Fruit fly (Drosophila melanogaster) whole organism, embryonic: ENCODE data around the gene Cat.

Experiments used
- ATbp ChIP-seq: fragments of 200-800 bp; sonication (Bioruptor generic); optimal IDR thresholded peaks from 2 replicates; lab custom pipeline; 2017; ENCODE audit warnings: missing biosample characterization, mild to moderate bottlenecking, missing genetic modification characterization, missing genetic modification reagents
- Abd-B ChIP-seq: fragments of 200-800 bp; sonication (Bioruptor generic); optimal IDR thresholded peaks from 2 replicates; lab custom pipeline; 2018; ENCODE audit warnings: missing biosample characterization, mild to moderate bottlenecking, missing genetic modification characterization, moderate library complexity
- CG10431 ChIP-seq: fragments of 200-800 bp; sonication (Bioruptor generic); optimal IDR thresholded peaks from 3 replicates; lab custom pipeline; 2018; ENCODE audit warnings: missing biosample characterization, mild to moderate bottlenecking, missing genetic modification characterization
- CG10959 ChIP-seq: fragments of 200-800 bp; sonication (Bioruptor generic); IDR thresholded peaks from 2 replicates; pipeline ENCODE4 v1.3.6; 2022; ENCODE audit warnings: missing biosample characterization, missing genetic modification characterization
- CG11085 ChIP-seq: fragments of 200-800 bp; sonication (Bioruptor generic); IDR thresholded peaks from 2 replicates; pipeline ENCODE4 v1.3.6; 2022; ENCODE audit warnings: missing biosample characterization, missing genetic modification characterization
- CG12071 ChIP-seq: fragments of 200-800 bp; sonication (Bioruptor generic); optimal IDR thresholded peaks from 3 replicates; lab custom pipeline; 2018; ENCODE audit warnings: missing biosample characterization, mild to moderate bottlenecking, missing genetic modification characterization
- CG12659 ChIP-seq: fragments of 200-800 bp; sonication (Bioruptor generic); optimal IDR thresholded peaks from 3 replicates; lab custom pipeline; 2017; ENCODE audit warnings: mild to moderate bottlenecking, missing biosample characterization, missing genetic modification reagents, missing genetic modification characterization
- CG12769 ChIP-seq: fragments of 200-800 bp; sonication (Bioruptor generic); optimal IDR thresholded peaks from 2 replicates; lab custom pipeline; 2019; ENCODE audit warnings: missing biosample characterization, mild to moderate bottlenecking, missing genetic modification characterization, moderate library complexity
- CG13123 ChIP-seq: fragments of 200-800 bp; sonication (Bioruptor generic); optimal IDR thresholded peaks from 2 replicates; lab custom pipeline; 2016; ENCODE audit warnings: missing biosample characterization, missing genetic modification characterization
- CG1603 ChIP-seq: fragments of 200-800 bp; sonication (Bioruptor generic); optimal IDR thresholded peaks from 2 replicates; lab custom pipeline; 2019; ENCODE audit warnings: missing biosample characterization, mild to moderate bottlenecking, missing genetic modification characterization, moderate library complexity
- CG16813 ChIP-seq: fragments of 200-800 bp; sonication (Bioruptor generic); IDR thresholded peaks from 3 replicates; pipeline ENCODE4 v1.3.6; 2022; ENCODE audit warnings: missing biosample characterization, missing genetic modification characterization; ENCODE audit not compliant: partially characterized antibody
- CG17829 ChIP-seq: fragments of 200-800 bp; optimal IDR thresholded peaks from 2 replicates; lab custom pipeline; 2019; ENCODE audit warnings: missing biosample characterization, mild to moderate bottlenecking, missing genetic modification characterization, moderate library complexity
- CG18011 ChIP-seq: fragments of 200-800 bp; sonication (Bioruptor generic); optimal IDR thresholded peaks from 2 replicates; lab custom pipeline; 2017; ENCODE audit warnings: missing biosample characterization, missing genetic modification characterization, mild to moderate bottlenecking, moderate library complexity, missing genotype
- CG18599 ChIP-seq: fragments of 200-800 bp; sonication (Bioruptor generic); optimal IDR thresholded peaks from 3 replicates; lab custom pipeline; 2017; ENCODE audit warnings: missing biosample characterization, missing genetic modification characterization, mild to moderate bottlenecking, moderate library complexity, missing genetic modification reagents
- CG2875 ChIP-seq: fragments of 200-800 bp; sonication (Bioruptor generic); optimal IDR thresholded peaks from 2 replicates; lab custom pipeline; 2017; ENCODE audit warnings: missing biosample characterization, mild to moderate bottlenecking, missing genetic modification characterization, missing genetic modification reagents
- CG30403 ChIP-seq: fragments of 200-800 bp; sonication (Bioruptor generic); optimal IDR thresholded peaks from 3 replicates; lab custom pipeline; 2016; ENCODE audit warnings: missing biosample characterization, missing genetic modification characterization
- CG4424 ChIP-seq: fragments of 200-800 bp; sonication (Bioruptor generic); optimal IDR thresholded peaks from 3 replicates; lab custom pipeline; 2016; ENCODE audit warnings: missing biosample characterization, missing genetic modification characterization
- CG4617 ChIP-seq: fragments of 200-800 bp; sonication (Bioruptor generic); optimal IDR thresholded peaks from 3 replicates; lab custom pipeline; 2016; ENCODE audit warnings: missing biosample characterization, missing genetic modification characterization, borderline replicate concordance
- CG6791 ChIP-seq: fragments of 200-800 bp; sonication (Bioruptor generic); IDR thresholded peaks from 3 replicates; pipeline ENCODE4 v1.3.6; 2022; ENCODE audit warnings: missing biosample characterization, missing genetic modification characterization; ENCODE audit not compliant: partially characterized antibody
- CG6854 ChIP-seq: fragments of 200-800 bp; sonication (Bioruptor generic); optimal IDR thresholded peaks from 3 replicates; lab custom pipeline; 2017; ENCODE audit warnings: missing biosample characterization, mild to moderate bottlenecking, missing genetic modification characterization
- CG8944 ChIP-seq: fragments of 200-800 bp; sonication (Bioruptor generic); optimal IDR thresholded peaks from 3 replicates; lab custom pipeline; 2016; ENCODE audit warnings: missing biosample characterization, missing genetic modification characterization
- CG9437 ChIP-seq: fragments of 200-800 bp; sonication (Bioruptor generic); optimal IDR thresholded peaks from 2 replicates; lab custom pipeline; 2018; ENCODE audit warnings: missing biosample characterization, mild to moderate bottlenecking, missing genetic modification characterization
- CG9876 ChIP-seq: fragments of 200-800 bp; sonication (Bioruptor generic); optimal IDR thresholded peaks from 2 replicates; lab custom pipeline; 2016; ENCODE audit warnings: missing biosample characterization, missing genetic modification characterization
- CTCF ChIP-seq: fragments of 200-800 bp; sonication (Bioruptor generic); optimal IDR thresholded peaks from 2 replicates; lab custom pipeline; 2017; ENCODE audit warnings: missing biosample characterization, mild to moderate bottlenecking, missing genetic modification characterization, moderate library complexity
- Dad ChIP-seq: fragments of 200-800 bp; sonication (Bioruptor generic); optimal IDR thresholded peaks from 3 replicates; lab custom pipeline; 2016; ENCODE audit warnings: missing biosample characterization, missing genetic modification characterization
- Elba2 ChIP-seq: fragments of 200-800 bp; sonication (Bioruptor generic); optimal IDR thresholded peaks from 3 replicates; lab custom pipeline; 2016; ENCODE audit warnings: missing biosample characterization, missing genetic modification characterization
- Ets65A ChIP-seq: fragments of 200-800 bp; sonication (Bioruptor generic); peaks from one replicate; lab custom pipeline; 2016; ENCODE audit warnings: missing biosample characterization, missing genetic modification characterization
- Fer2 ChIP-seq: fragments of 200-800 bp; sonication (Bioruptor generic); optimal IDR thresholded peaks from 2 replicates; lab custom pipeline; 2018; ENCODE audit warnings: missing biosample characterization, mild to moderate bottlenecking, missing genetic modification characterization, moderate library complexity
- Mad ChIP-seq: fragments of 200-800 bp; sonication (Bioruptor generic); optimal IDR thresholded peaks from 2 replicates; lab custom pipeline; 2016; ENCODE audit warnings: missing biosample characterization, missing genetic modification characterization
- Oli ChIP-seq: fragments of 200-800 bp; sonication (Bioruptor generic); optimal IDR thresholded peaks from 2 replicates; lab custom pipeline; 2018; ENCODE audit warnings: missing biosample characterization, mild to moderate bottlenecking, missing genetic modification characterization, moderate library complexity
- Optix ChIP-seq: fragments of 200-800 bp; sonication (Bioruptor generic); IDR thresholded peaks from 3 replicates; pipeline ENCODE4 v1.3.6; 2022; ENCODE audit warnings: missing biosample characterization, missing genetic modification characterization
- Sry-β ChIP-seq: fragments of 200-800 bp; sonication (Bioruptor generic); optimal IDR thresholded peaks from 2 replicates; lab custom pipeline; 2018; ENCODE audit warnings: missing biosample characterization, mild to moderate bottlenecking, missing genetic modification characterization, moderate library complexity
- abd-A ChIP-seq: fragments of 200-800 bp; sonication (Bioruptor generic); optimal IDR thresholded peaks from 3 replicates; lab custom pipeline; 2019; ENCODE audit warnings: missing biosample characterization, mild to moderate bottlenecking, missing genetic modification characterization, moderate library complexity
- amos ChIP-seq: fragments of 200-800 bp; sonication (Bioruptor generic); IDR thresholded peaks from 2 replicates; pipeline ENCODE4 v1.3.6; 2022; ENCODE audit warnings: missing biosample characterization, missing genetic modification characterization; ENCODE audit not compliant: partially characterized antibody
- aop ChIP-seq: fragments of 200-800 bp; sonication (Bioruptor generic); IDR thresholded peaks from 2 replicates; pipeline ENCODE4 v1.3.6; 2022; ENCODE audit warnings: missing biosample characterization, missing genetic modification characterization
- ase ChIP-seq: fragments of 200-800 bp; sonication (Bioruptor generic); IDR thresholded peaks from 3 replicates; pipeline ENCODE4 v1.3.6; 2022; ENCODE audit warnings: missing biosample characterization, missing genetic modification characterization
- caup ChIP-seq: fragments of 200-800 bp; sonication (Bioruptor generic); optimal IDR thresholded peaks from 3 replicates; lab custom pipeline; 2017; ENCODE audit warnings: missing biosample characterization, mild to moderate bottlenecking, missing genetic modification characterization, moderate library complexity; ENCODE audit not compliant: severe bottlenecking
- ci ChIP-seq: fragments of 200-800 bp; sonication (Bioruptor generic); IDR thresholded peaks from 3 replicates; pipeline ENCODE4 v1.3.6; 2022; ENCODE audit warnings: missing biosample characterization, missing genetic modification characterization
- crc ChIP-seq: fragments of 200-800 bp; sonication (Bioruptor generic); optimal IDR thresholded peaks from 2 replicates; lab custom pipeline; 2016; ENCODE audit warnings: missing biosample characterization, missing genetic modification characterization
- dati ChIP-seq: fragments of 200-800 bp; sonication (Bioruptor generic); IDR thresholded peaks from 2 replicates; pipeline ENCODE4 v1.3.6; 2022; ENCODE audit warnings: missing biosample characterization, missing genetic modification characterization
- gro ChIP-seq: fragments of 200-800 bp; sonication (Bioruptor generic); optimal IDR thresholded peaks from 2 replicates; lab custom pipeline; 2016; ENCODE audit warnings: missing biosample characterization, missing genetic modification characterization
- kah ChIP-seq: fragments of 200-800 bp; sonication (Bioruptor generic); optimal IDR thresholded peaks from 2 replicates; lab custom pipeline; 2018; ENCODE audit warnings: missing biosample characterization, mild to moderate bottlenecking, missing genetic modification characterization
- otp ChIP-seq: fragments of 200-800 bp; sonication (Bioruptor generic); IDR thresholded peaks from 3 replicates; pipeline ENCODE4, ENCODE4 v1.3.6; 2022; ENCODE audit warnings: missing biosample characterization, missing genetic modification characterization
- row ChIP-seq: fragments of 200-800 bp; sonication (Bioruptor generic); IDR thresholded peaks from 3 replicates; pipeline ENCODE4 v1.3.6; 2022; ENCODE audit warnings: missing biosample characterization, missing genetic modification characterization
- slbo ChIP-seq: fragments of 200-800 bp; sonication (Bioruptor generic); IDR thresholded peaks from 2 replicates; pipeline ENCODE4 v1.3.6; 2022; ENCODE audit warnings: missing biosample characterization, missing genetic modification characterization
- trem ChIP-seq: fragments of 200-800 bp; optimal IDR thresholded peaks from 3 replicates; lab custom pipeline; 2019; ENCODE audit warnings: missing biosample characterization, mild to moderate bottlenecking, missing genetic modification characterization, moderate library complexity
- trh ChIP-seq: fragments of 200-800 bp; sonication (Bioruptor generic); optimal IDR thresholded peaks from 2 replicates; lab custom pipeline; 2016; ENCODE audit warnings: missing biosample characterization, missing genetic modification characterization
- unc-4 ChIP-seq: fragments of 200-800 bp; sonication (Bioruptor generic); IDR thresholded peaks from 2 replicates; pipeline ENCODE4 v1.3.6; 2022; ENCODE audit warnings: missing biosample characterization, missing genetic modification characterization; ENCODE audit not compliant: partially characterized antibody

Cat gene

dm6 chr3L:18781653-18782629 lies 40.5 kb upstream of the Cat start (continued):
- TF ChIP-seq dati (GFP tag; lab: Robert Waterston, UW) = no peak
- no peak for TF ChIP-seq CG6791
- peak; percentile 15; the same call in 1 of the 2 replicates for TF ChIP-seq slbo (GFP tag; lab: Robert Waterston, UW)
- TF ChIP-seq abd-A = peak; percentile 73
- peak; percentile 46 for TF ChIP-seq CG4424 (GFP tag; lab: Kevin White, UChicago)
- no peak for TF ChIP-seq amos (GFP tag; lab: Robert Waterston, UW)
- no peak for TF ChIP-seq CG18011 (GFP tag; lab: Kevin White, UChicago)
- TF ChIP-seq ci (GFP tag; lab: Robert Waterston, UW) = peak; percentile 52; the same call in 1 of the 3 replicates
- no peak for TF ChIP-seq Elba2 (GFP tag; lab: Kevin White, UChicago)
- TF ChIP-seq ase = peak; percentile 41; the same call in 1 of the 3 replicates
- peak; percentile 6 for TF ChIP-seq CG17829 (tag; lab: Kevin White, UChicago)
- peak; percentile 42 for TF ChIP-seq ATbp (GFP tag; lab: Kevin White, UChicago)
- peak; percentile 24 for TF ChIP-seq caup (GFP tag; lab: Kevin White, UChicago)
- peak; percentile 2 for TF ChIP-seq CG8944 (GFP tag; lab: Kevin White, UChicago)
- TF ChIP-seq CG9437 (GFP tag; lab: Kevin White, UChicago) = peak; percentile 81
- no peak for TF ChIP-seq CG11085 (GFP tag; lab: Robert Waterston, UW)
- no peak for TF ChIP-seq CG13123 (GFP tag; lab: Kevin White, UChicago)
- TF ChIP-seq Ets65A (GFP tag; lab: Kevin White, UChicago) = no peak
- TF ChIP-seq CG12769 (tag; lab: Kevin White, UChicago) = peak; percentile 85
- no peak for TF ChIP-seq unc-4
- no peak for TF ChIP-seq kah (GFP tag; lab: Kevin White, UChicago)
- no peak for TF ChIP-seq CG12071 (GFP tag; lab: Kevin White, UChicago)
- no peak for TF ChIP-seq CG10959 (GFP tag; lab: Robert Waterston, UW)
- no peak for TF ChIP-seq CG4617 (GFP tag; lab: Kevin White, UChicago)
- no peak for TF ChIP-seq CG2875 (GFP tag; lab: Kevin White, UChicago)
- peak; percentile 14 for TF ChIP-seq Fer2 (tag; lab: Kevin White, UChicago)
- TF ChIP-seq Mad = no peak
- peak; percentile 6 for TF ChIP-seq trh (GFP tag; lab: Kevin White, UChicago)
- no peak for TF ChIP-seq CTCF (GFP tag; lab: Kevin White, UChicago)
- TF ChIP-seq gro (GFP tag; lab: Kevin White, UChicago) = no peak
- peak; percentile 64 for TF ChIP-seq Abd-B (GFP tag; lab: Kevin White, UChicago)
- peak; percentile 73 for TF ChIP-seq CG30403 (GFP tag; lab: Kevin White, UChicago)
- peak; percentile 31 for TF ChIP-seq CG6854 (GFP tag; lab: Kevin White, UChicago)
- no peak for TF ChIP-seq trem (tag; lab: Kevin White, UChicago)
- TF ChIP-seq Dad (GFP tag; lab: Kevin White, UChicago) = peak; percentile 6
- TF ChIP-seq aop = no peak
- peak; percentile 87 for TF ChIP-seq Oli (tag; lab: Kevin White, UChicago)
- peak; percentile 39 for TF ChIP-seq CG18599 (GFP tag; lab: Kevin White, UChicago)
- peak; percentile 18 for TF ChIP-seq CG1603 (tag; lab: Kevin White, UChicago)
- no peak for TF ChIP-seq CG10431 (GFP tag; lab: Kevin White, UChicago)
- no peak for TF ChIP-seq crc
- no peak for TF ChIP-seq CG16813 (GFP tag; lab: Robert Waterston, UW)
- no peak for TF ChIP-seq Optix
- peak; percentile 64; the same call in 2 of the 3 replicates for TF ChIP-seq otp (GFP tag; lab: Robert Waterston, UW)
- TF ChIP-seq row (GFP tag; lab: Robert Waterston, UW) = peak; percentile 67
- TF ChIP-seq Sry-β (GFP tag; lab: Kevin White, UChicago) = no peak
- TF ChIP-seq CG9876 (GFP tag; lab: Kevin White, UChicago) = no peak
- peak; percentile 80 for TF ChIP-seq CG12659 (GFP tag; lab: Kevin White, UChicago)
